Worm (Caenorhabditis elegans): Measurements from ENCODE around the gene F26C11.1.

Gene F26C11.1

DNA sequence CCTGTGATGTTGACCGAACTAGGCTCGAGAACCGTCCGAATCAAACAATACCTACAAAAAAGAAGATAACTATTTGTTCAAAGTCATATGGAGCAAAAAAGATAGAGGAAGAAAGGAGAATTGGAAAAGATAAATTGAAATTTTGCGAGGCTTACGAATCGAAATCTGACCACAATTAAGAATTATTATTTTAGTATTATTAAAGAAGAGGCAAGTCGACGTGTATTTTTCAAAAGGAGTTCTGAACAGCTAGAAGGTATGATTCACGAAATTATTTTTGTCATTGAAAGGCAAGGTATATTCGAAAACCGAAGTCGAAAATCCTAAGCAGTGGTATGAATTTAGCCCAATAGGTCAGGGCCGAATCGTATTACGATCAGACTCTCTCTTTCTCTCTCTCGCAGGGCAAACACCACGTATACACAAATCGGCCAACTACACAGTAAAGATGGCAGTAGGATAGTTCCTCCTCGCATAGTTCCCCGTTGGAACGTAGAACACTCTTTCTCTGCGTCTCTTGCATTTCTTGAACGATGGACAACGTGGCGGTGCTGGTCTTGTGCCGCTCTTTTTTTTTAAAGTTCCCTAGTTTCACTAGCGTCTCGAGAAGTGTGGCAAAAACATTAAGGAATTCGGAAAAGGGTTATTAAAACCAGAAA is 3.4 kb upstream of the F26C11.1 start, which contains the start of gene vgln-1:
Gene vgln-1, minus strand, starts transcription at position 51 of the 659 bp plus-strand sequence.
- no peak for TF ChIP-seq cog-1 (tag; optimal IDR thresholded peaks at IDR 0.05)
- no peak for TF ChIP-seq med-1 (GFP tag; optimal IDR thresholded peaks at IDR 0.05; ENCODE audit: insufficient read depth)
- no peak for TF ChIP-seq ztf-29 (GFP tag; IDR thresholded peaks at IDR 0.05)
- TF ChIP-seq ref-1 (GFP tag; conservative IDR thresholded peaks at IDR 0.05) = no peak
- TF ChIP-seq tab-1 (GFP tag; IDR thresholded peaks at IDR 0.05) = no peak
- TF ChIP-seq T22C8.4 (GFP tag; IDR thresholded peaks at IDR 0.05) = no peak
- TF ChIP-seq flt-1 (GFP tag; IDR thresholded peaks at IDR 0.05) = no peak
- TF ChIP-seq ztf-23 (GFP tag; IDR thresholded peaks at IDR 0.05) = no peak
- no peak for TF ChIP-seq klf-2 (GFP tag; conservative IDR thresholded peaks at IDR 0.05)

DNA sequence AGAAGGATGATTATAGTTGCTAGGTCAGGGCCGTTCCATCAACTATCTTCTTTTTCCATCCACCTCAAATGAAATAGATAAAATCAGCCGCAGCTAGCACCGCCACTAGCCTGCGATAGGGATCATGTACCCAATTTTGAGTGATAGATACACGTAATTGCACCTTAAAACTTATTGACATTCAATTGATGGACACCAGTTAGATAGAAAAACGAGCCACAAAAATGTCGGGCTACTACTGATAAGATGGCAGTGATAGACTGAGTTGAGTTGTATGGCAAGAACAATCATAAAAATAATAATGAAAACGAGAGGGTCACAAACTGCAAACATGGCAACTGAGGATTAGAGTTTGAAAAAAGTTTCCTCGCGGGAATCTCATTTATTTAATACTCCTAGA is 2.7 kb upstream of the F26C11.1 start:
- no peak for TF ChIP-seq tab-1 (GFP tag; IDR thresholded peaks at IDR 0.05)
- no peak for TF ChIP-seq med-1 (GFP tag; optimal IDR thresholded peaks at IDR 0.05; ENCODE audit: insufficient read depth)
- no peak for TF ChIP-seq T22C8.4 (GFP tag; IDR thresholded peaks at IDR 0.05)
- no peak for TF ChIP-seq cog-1 (tag; optimal IDR thresholded peaks at IDR 0.05)
- TF ChIP-seq ref-1 (GFP tag; conservative IDR thresholded peaks at IDR 0.05) = no peak
- no peak for TF ChIP-seq flt-1 (GFP tag; IDR thresholded peaks at IDR 0.05)

ce11 chrII:9892409-9892808 is 2.1 kb upstream of the F26C11.1 start, which contains the start of gene C08H9.16:
Gene C08H9.16 (plus strand): TSS chrII:9892778.
- TF ChIP-seq ztf-29 (GFP tag; IDR thresholded peaks at IDR 0.05) (no peak), flt-1 (GFP tag; IDR thresholded peaks at IDR 0.05) (no peak), T22C8.4 (GFP tag; IDR thresholded peaks at IDR 0.05) (no peak), cog-1 (tag; optimal IDR thresholded peaks at IDR 0.05) (no peak), ztf-23 (GFP tag; IDR thresholded peaks at IDR 0.05) (no peak), klf-2 (GFP tag; conservative IDR thresholded peaks at IDR 0.05) (no peak), ref-1 (GFP tag; conservative IDR thresholded peaks at IDR 0.05) (no peak), med-1 (GFP tag; optimal IDR thresholded peaks at IDR 0.05; ENCODE audit: insufficient read depth) (no peak), tab-1 (GFP tag; IDR thresholded peaks at IDR 0.05) (no peak)

DNA sequence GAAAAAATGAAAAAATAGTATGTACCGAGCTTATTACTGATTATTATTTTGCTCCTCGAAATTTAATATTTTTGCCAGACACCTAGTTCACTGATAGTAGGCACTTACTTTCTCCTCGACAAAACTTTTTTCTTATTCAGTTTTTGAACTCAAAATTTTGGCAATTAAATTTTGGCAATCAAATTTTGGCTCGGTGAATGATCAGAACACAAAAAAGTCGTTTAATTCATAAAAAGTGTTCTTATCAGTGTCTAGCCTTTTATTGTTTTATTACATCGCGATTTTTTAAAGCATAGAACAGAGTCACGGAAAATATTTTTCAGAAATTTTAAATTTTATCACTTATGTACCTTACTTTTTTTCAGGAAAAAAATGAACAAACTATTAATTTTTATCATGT is 638 bp downstream of the F26C11.1 start:
- TF ChIP-seq ztf-23 (GFP tag; IDR thresholded peaks at IDR 0.05) (no peak), T22C8.4 (GFP tag; IDR thresholded peaks at IDR 0.05) (no peak), med-1 (GFP tag; optimal IDR thresholded peaks at IDR 0.05; ENCODE audit: insufficient read depth) (no peak), ref-1 (GFP tag; conservative IDR thresholded peaks at IDR 0.05) (no peak), klf-2 (GFP tag; conservative IDR thresholded peaks at IDR 0.05) (no peak), tab-1 (GFP tag; IDR thresholded peaks at IDR 0.05) (no peak), ztf-29 (GFP tag; IDR thresholded peaks at IDR 0.05) (no peak), flt-1 (GFP tag; IDR thresholded peaks at IDR 0.05) (no peak), cog-1 (tag; optimal IDR thresholded peaks at IDR 0.05) (no peak)

DNA sequence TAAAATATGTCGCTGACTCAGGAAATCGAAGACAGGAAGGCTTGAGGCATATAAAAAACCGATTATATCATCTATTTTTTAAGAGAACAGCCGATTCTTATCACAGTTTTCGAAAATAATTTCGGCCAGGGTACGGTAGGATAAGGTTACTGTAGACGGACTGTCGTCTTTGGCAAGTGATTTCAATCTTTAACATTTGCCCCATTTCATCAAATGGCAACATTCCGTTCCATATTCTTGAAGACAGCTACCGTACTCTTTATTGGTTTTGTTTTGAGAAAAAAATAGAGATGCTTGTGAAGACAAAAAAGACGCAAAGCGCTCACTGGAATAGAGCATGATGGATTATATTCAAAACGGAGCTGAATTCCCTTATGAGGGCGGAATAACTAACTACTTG is 4.2 kb downstream of the F26C11.1 start:
- no peak for TF ChIP-seq klf-2 (GFP tag; conservative IDR thresholded peaks at IDR 0.05)

- TF ChIP-seq tab-1 (GFP tag; IDR thresholded peaks at IDR 0.05) = no peak
- TF ChIP-seq med-1 (GFP tag; optimal IDR thresholded peaks at IDR 0.05; ENCODE audit: insufficient read depth) = no peak
- TF ChIP-seq klf-2 (GFP tag; conservative IDR thresholded peaks at IDR 0.05) = no peak
- no peak for TF ChIP-seq T22C8.4 (GFP tag; IDR thresholded peaks at IDR 0.05)
- TF ChIP-seq ref-1 (GFP tag; conservative IDR thresholded peaks at IDR 0.05) = no peak
- no peak for TF ChIP-seq cog-1 (tag; optimal IDR thresholded peaks at IDR 0.05)
- TF ChIP-seq ztf-29 (GFP tag; IDR thresholded peaks at IDR 0.05) = no peak
- TF ChIP-seq ztf-23 (GFP tag; IDR thresholded peaks at IDR 0.05) = no peak
- TF ChIP-seq flt-1 (GFP tag; IDR thresholded peaks at IDR 0.05) = no peak
Observed at ce11 chrII:9900276-9900675, 5.7 kb downstream of the F26C11.1 start, which contains the start of gene unc-4. Gene unc-4 (minus strand): TSS chrII:9900376.

DNA sequence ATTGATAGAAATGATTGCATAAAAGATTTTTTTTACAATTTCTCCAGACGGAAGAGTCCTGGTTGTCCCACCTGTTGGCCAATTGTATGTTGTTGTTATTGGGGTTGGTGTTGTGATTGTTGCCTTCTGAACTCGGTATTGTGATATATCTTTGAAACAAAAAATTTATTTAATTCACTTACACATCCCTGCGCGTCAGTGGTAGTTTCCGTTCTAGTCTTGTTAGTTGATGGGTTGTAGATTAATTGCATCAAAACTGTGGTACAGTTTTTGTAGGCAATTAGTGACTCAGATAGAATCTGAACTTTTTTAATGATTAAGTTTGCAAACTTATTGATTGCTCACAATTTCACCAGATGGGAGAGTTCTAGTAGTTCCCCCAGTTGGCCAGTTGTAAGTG is 9.9 kb downstream of the F26C11.1 start:
- no peak for TF ChIP-seq ztf-23 (GFP tag; IDR thresholded peaks at IDR 0.05)
- TF ChIP-seq cog-1 (tag; optimal IDR thresholded peaks at IDR 0.05) = no peak
- no peak for TF ChIP-seq ztf-29 (GFP tag; IDR thresholded peaks at IDR 0.05)
- TF ChIP-seq flt-1 (GFP tag; IDR thresholded peaks at IDR 0.05) = no peak

DNA sequence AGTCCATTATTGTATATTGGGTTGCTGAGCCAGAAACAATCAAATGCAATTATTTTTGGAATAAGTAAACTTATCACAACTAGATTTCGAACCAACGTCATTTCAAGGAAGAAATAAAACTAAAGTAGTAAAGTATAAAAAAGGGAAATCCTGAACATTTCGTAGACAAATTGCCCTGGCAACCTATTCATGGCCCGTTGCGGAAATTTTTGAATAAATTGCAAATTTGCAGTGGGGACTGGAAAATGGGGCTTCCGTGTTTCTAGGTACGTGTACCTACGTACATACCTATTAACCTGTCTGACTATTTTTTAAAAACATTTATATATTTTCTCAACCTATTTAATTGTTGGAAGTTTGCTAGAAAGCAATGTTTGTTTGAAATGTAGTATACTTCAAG is 20.5 kb downstream of the F26C11.1 start, which contains the start of gene F26C11.3:
Gene F26C11.3, minus strand, starts transcription at position 101 of the 400 bp plus-strand sequence.
- TF ChIP-seq med-1 (GFP tag; optimal IDR thresholded peaks at IDR 0.05; ENCODE audit: insufficient read depth) = no peak
- no peak for TF ChIP-seq cog-1 (tag; optimal IDR thresholded peaks at IDR 0.05)

DNA sequence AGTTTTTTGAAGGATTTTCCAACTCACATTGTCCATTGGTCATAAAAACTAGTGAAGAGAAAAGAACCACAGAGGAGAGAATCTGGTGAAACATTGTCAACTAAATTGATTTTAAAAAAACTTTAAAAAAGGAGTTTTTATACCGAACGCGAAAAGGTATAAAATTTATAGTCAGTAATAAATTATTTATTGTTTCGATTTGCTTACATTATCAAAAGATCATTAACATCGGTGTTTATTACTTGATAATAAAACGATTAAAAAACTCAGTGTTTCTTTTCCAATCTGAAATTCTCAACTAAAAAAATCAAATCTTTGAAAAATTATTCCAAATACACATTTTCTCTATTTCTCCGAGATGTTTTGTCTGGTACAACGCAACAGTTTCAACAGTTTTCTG is 21.6 kb downstream of the F26C11.1 start, which contains the start of gene F26C11.4:
Gene F26C11.4, minus strand, starts transcription at position 101 of the 400 bp plus-strand sequence.
- TF ChIP-seq med-1 (GFP tag; optimal IDR thresholded peaks at IDR 0.05; ENCODE audit: insufficient read depth) (no peak), tab-1 (GFP tag; IDR thresholded peaks at IDR 0.05) (no peak), cog-1 (tag; optimal IDR thresholded peaks at IDR 0.05) (no peak), T22C8.4 (GFP tag; IDR thresholded peaks at IDR 0.05) (no peak), ztf-23 (GFP tag; IDR thresholded peaks at IDR 0.05) (no peak), ref-1 (GFP tag; conservative IDR thresholded peaks at IDR 0.05) (no peak), flt-1 (GFP tag; IDR thresholded peaks at IDR 0.05) (no peak)

- TF ChIP-seq ref-1 (GFP tag; conservative IDR thresholded peaks at IDR 0.05) (no peak), flt-1 (GFP tag; IDR thresholded peaks at IDR 0.05) (no peak), klf-2 (GFP tag; conservative IDR thresholded peaks at IDR 0.05) (no peak), med-1 (GFP tag; optimal IDR thresholded peaks at IDR 0.05; ENCODE audit: insufficient read depth) (no peak), ztf-23 (GFP tag; IDR thresholded peaks at IDR 0.05) (no peak), ztf-29 (GFP tag; IDR thresholded peaks at IDR 0.05) (no peak), T22C8.4 (GFP tag; IDR thresholded peaks at IDR 0.05) (no peak), tab-1 (GFP tag; IDR thresholded peaks at IDR 0.05) (no peak), cog-1 (tag; optimal IDR thresholded peaks at IDR 0.05) (no peak)
Observed at ce11 chrII:9917904-9918303, 23.4 kb downstream of the F26C11.1 start, which contains the start of gene C05C10.8. Gene C05C10.8 (minus strand): TSS chrII:9918004.

Data from whole organism, midembryonic.